Worm (Caenorhabditis elegans) whole organism, midembryonic: ENCODE measurements around the gene T27E9.6.

Experiments used
- T22C8.4 ChIP-seq: fragments of 200-800 bp; sonication (Bioruptor generic); IDR thresholded peaks from 2 replicates; pipeline ENCODE4 v1.3.6; 2022; ENCODE audit warnings: missing genetic modification characterization, missing compliant biosample characterization
- flt-1 ChIP-seq: fragments of 200-800 bp; sonication (Bioruptor generic); IDR thresholded peaks from 2 replicates; pipeline ENCODE4 v1.3.6; 2022; ENCODE audit warnings: missing genetic modification characterization, missing compliant biosample characterization
- ref-1 ChIP-seq: fragments of 200-800 bp; sonication (Bioruptor generic); conservative IDR thresholded peaks from 2 replicates; pipeline ENCODE4 v1.3.6; 2022; ENCODE audit warnings: missing genetic modification reagents, missing genetic modification characterization, missing compliant biosample characterization
- tab-1 ChIP-seq: fragments of 200-800 bp; sonication (Bioruptor generic); IDR thresholded peaks from 2 replicates; pipeline ENCODE4 v1.3.6; 2022; ENCODE audit warnings: missing genetic modification characterization, missing compliant biosample characterization
- ztf-29 ChIP-seq: fragments of 200-800 bp; sonication (Bioruptor generic); IDR thresholded peaks from 2 replicates; pipeline ENCODE4 v1.3.6; 2022; ENCODE audit warnings: missing genetic modification reagents, missing genetic modification characterization, missing compliant biosample characterization

- TF ChIP-seq ztf-29 (GFP tag; lab: Robert Waterston, UW) = no peak
- no peak for TF ChIP-seq ref-1
- TF ChIP-seq tab-1 (GFP tag; lab: Robert Waterston, UW) = no peak
- no peak for TF ChIP-seq T22C8.4 (GFP tag; lab: Robert Waterston, UW)
- no peak; the same call in 1 of the 2 replicates for TF ChIP-seq flt-1
These were observed 2.1 kb downstream of the T27E9.6 start for ce11 chrIII:13474482-13474881.
